Worm (Caenorhabditis elegans) whole organism, young adult: ENCODE data around the gene egrh-1.
A peak's percentile ranks its signal among the peaks of the same experiment; 100 is the strongest.

Experiments
- B0019.2 ChIP-seq: fragments of 200-800 bp; sonication (Bioruptor generic); conservative IDR thresholded peaks from 2 replicates; pipeline ENCODE4 v1.3.6; 2022; ENCODE audit warnings: missing genetic modification reagents, missing genetic modification characterization, missing compliant biosample characterization
- B0261.1 ChIP-seq: sonication (generic microtip); optimal IDR thresholded peaks from 2 replicates; lab custom pipeline; 2016; ENCODE audit warnings: mild to moderate bottlenecking, missing genetic modification characterization, moderate library complexity, missing compliant biosample characterization
- B0336.3 ChIP-seq: fragments of 200-800 bp; sonication (Bioruptor generic); IDR thresholded peaks from 2 replicates; pipeline ENCODE4 v1.3.6; 2022; ENCODE audit warnings: missing genetic modification characterization, missing compliant biosample characterization
- C06A6.2 ChIP-seq: fragments of 200-800 bp; sonication (Bioruptor generic); conservative IDR thresholded peaks from 2 replicates; pipeline ENCODE4 v1.3.6; 2022; ENCODE audit warnings: missing genetic modification characterization, missing compliant biosample characterization
- F39B2.1 ChIP-seq: fragments of 200-800 bp; sonication (Bioruptor generic); IDR thresholded peaks from 2 replicates; pipeline ENCODE4 v1.3.6; 2022; ENCODE audit warnings: missing genetic modification reagents, missing genetic modification characterization, missing compliant biosample characterization
- F57A8.1 ChIP-seq: fragments of 200-800 bp; sonication (Bioruptor generic); optimal IDR thresholded peaks from 2 replicates; lab custom pipeline; 2018; ENCODE audit warnings: mild to moderate bottlenecking, missing genetic modification characterization, moderate library complexity, missing compliant biosample characterization
- K12H6.12 ChIP-seq: fragments of 200-800 bp; sonication (Bioruptor generic); optimal IDR thresholded peaks from 2 replicates; lab custom pipeline; 2018; ENCODE audit warnings: mild to moderate bottlenecking, missing genetic modification characterization, missing compliant biosample characterization
- Y79H2A.3 ChIP-seq: fragments of 200-800 bp; sonication (Bioruptor generic); conservative IDR thresholded peaks from 2 replicates; pipeline ENCODE4 v1.3.6; 2022; ENCODE audit warnings: missing genetic modification reagents, missing genetic modification characterization, missing compliant biosample characterization
- ama-1 ChIP-seq, 3 experiments: fragments of 150-350 bp in 1 of 3; sonication (generic microtip) in 2 of 3; optimal IDR thresholded peaks; 2 replicates each; lab custom pipeline; 2014 to 2018; ENCODE audit warnings: missing biosample characterization in 2 of 3, missing genetic modification characterization in 2 of 3, missing genetic modification reagents in 2 of 3
- aptf-2 ChIP-seq: fragments of 200-800 bp; sonication (Bioruptor generic); conservative IDR thresholded peaks from 2 replicates; pipeline ENCODE4 v1.3.6; 2022; ENCODE audit warnings: missing genetic modification reagents, missing genetic modification characterization, missing compliant biosample characterization
- athp-1 ChIP-seq: sonication (generic microtip); optimal IDR thresholded peaks from 2 replicates; lab custom pipeline; 2017; ENCODE audit warnings: mild to moderate bottlenecking, missing genetic modification characterization, missing compliant biosample characterization
- attf-3 ChIP-seq: fragments of 200-800 bp; sonication (Bioruptor generic); conservative IDR thresholded peaks from 2 replicates; pipeline ENCODE4 v1.3.6; 2022; ENCODE audit warnings: missing genetic modification reagents, missing genetic modification characterization, missing compliant biosample characterization
- bed-2 ChIP-seq: fragments of 200-800 bp; sonication (Bioruptor generic); IDR thresholded peaks from 2 replicates; pipeline ENCODE4 v1.3.6; 2022; ENCODE audit warnings: missing genetic modification reagents, missing genetic modification characterization, missing compliant biosample characterization
- ceh-27 ChIP-seq: fragments of 200-800 bp; sonication (Bioruptor generic); optimal IDR thresholded peaks from 2 replicates; lab custom pipeline; 2018; ENCODE audit warnings: mild to moderate bottlenecking, missing genetic modification characterization, moderate library complexity, missing compliant biosample characterization
- ceh-40 ChIP-seq: fragments of 200-800 bp; sonication (Bioruptor generic); IDR thresholded peaks from 2 replicates; pipeline ENCODE4 v1.3.6; 2022; ENCODE audit warnings: missing genetic modification characterization, missing compliant biosample characterization
- ceh-79 ChIP-seq: sonication (generic microtip); optimal IDR thresholded peaks from 2 replicates; lab custom pipeline; 2017; ENCODE audit warnings: mild to moderate bottlenecking, missing genetic modification characterization, missing compliant biosample characterization
- chd-7 ChIP-seq: sonication (generic microtip); optimal IDR thresholded peaks from 2 replicates; lab custom pipeline; 2016; ENCODE audit warnings: mild to moderate bottlenecking, missing genetic modification characterization, moderate library complexity, missing compliant biosample characterization
- egl-18 ChIP-seq: fragments of 200-800 bp; sonication (Bioruptor generic); IDR thresholded peaks from 2 replicates; pipeline ENCODE4 v1.3.6; 2022; ENCODE audit warnings: missing genetic modification reagents, missing genetic modification characterization, missing compliant biosample characterization
- egl-44 ChIP-seq: fragments of 200-800 bp; sonication (Bioruptor generic); IDR thresholded peaks from 2 replicates; pipeline ENCODE4 v1.3.6; 2022; ENCODE audit warnings: missing genetic modification reagents, missing genetic modification characterization, missing compliant biosample characterization
- fkh-3 ChIP-seq: sonication (generic microtip); optimal IDR thresholded peaks from 2 replicates; lab custom pipeline; 2016; ENCODE audit warnings: mild to moderate bottlenecking, missing genetic modification characterization, missing compliant biosample characterization
- gei-17 ChIP-seq: fragments of 200-800 bp; sonication (Bioruptor generic); optimal IDR thresholded peaks from 2 replicates; lab custom pipeline; 2018; ENCODE audit warnings: mild to moderate bottlenecking, missing genetic modification characterization, missing compliant biosample characterization
- hlh-12 ChIP-seq: sonication (generic microtip); optimal IDR thresholded peaks from 2 replicates; lab custom pipeline; 2016; ENCODE audit warnings: missing genetic modification characterization, missing compliant biosample characterization
- hlh-26 ChIP-seq: fragments of 200-800 bp; sonication (Bioruptor generic); conservative IDR thresholded peaks from 2 replicates; pipeline ENCODE4 v1.3.6; 2022; ENCODE audit warnings: missing genetic modification reagents, missing genetic modification characterization, missing compliant biosample characterization
- hmg-20 ChIP-seq: fragments of 200-800 bp; sonication (Bioruptor generic); IDR thresholded peaks from 2 replicates; pipeline ENCODE4 v1.3.6; 2022; ENCODE audit warnings: missing genetic modification reagents, missing genetic modification characterization, missing compliant biosample characterization
- hrde-1 ChIP-seq: sonication (generic microtip); optimal IDR thresholded peaks from 2 replicates; lab custom pipeline; 2016; ENCODE audit warnings: missing genetic modification characterization, mild to moderate bottlenecking, missing compliant biosample characterization, moderate library complexity, missing genotype, missing genetic modification reagents, borderline replicate concordance
- hsf-1 ChIP-seq: fragments of 200-800 bp; sonication (Bioruptor generic); IDR thresholded peaks from 2 replicates; pipeline ENCODE4 v1.3.6; 2022; ENCODE audit warnings: missing genetic modification reagents, missing genetic modification characterization, missing compliant biosample characterization
- lag-1 ChIP-seq: fragments of 200-800 bp; sonication (Bioruptor generic); IDR thresholded peaks from 2 replicates; pipeline ENCODE4 v1.3.6; 2022; ENCODE audit warnings: missing genetic modification reagents, missing genetic modification characterization, missing compliant biosample characterization
- let-607 ChIP-seq, 2 experiments: fragments of 200-800 bp in 1 of 2; sonication (Bioruptor generic) in 1 of 2; sonication (generic microtip) in 1 of 2; optimal IDR thresholded peaks; 2 replicates each; lab custom pipeline; 2016 to 2018; ENCODE audit warnings: mild to moderate bottlenecking in 2 of 2, missing compliant biosample characterization in 2 of 2, missing genetic modification characterization in 2 of 2, moderate library complexity in 2 of 2, missing genotype in 1 of 2
- lin-54 ChIP-seq: fragments of 200-800 bp; sonication (Bioruptor generic); optimal IDR thresholded peaks from 2 replicates; lab custom pipeline; 2018; ENCODE audit warnings: mild to moderate bottlenecking, missing genetic modification characterization, missing compliant biosample characterization
- lir-1 ChIP-seq: fragments of 200-800 bp; sonication (Bioruptor generic); conservative IDR thresholded peaks from 2 replicates; pipeline ENCODE4 v1.3.6; 2022; ENCODE audit warnings: missing genetic modification reagents, missing genetic modification characterization, missing compliant biosample characterization
- lsy-27 ChIP-seq: sonication (generic microtip); optimal IDR thresholded peaks from 2 replicates; lab custom pipeline; 2017; ENCODE audit warnings: missing genetic modification characterization, mild to moderate bottlenecking, missing compliant biosample characterization, antibody characterized with exemption, missing genotype, borderline replicate concordance; ENCODE audit not compliant: insufficient read depth
- mcd-1 ChIP-seq: fragments of 200-800 bp; sonication (Bioruptor generic); IDR thresholded peaks from 2 replicates; pipeline ENCODE4 v1.3.6; 2022; ENCODE audit warnings: missing genetic modification reagents, missing genetic modification characterization, missing compliant biosample characterization
- mel-28 ChIP-seq: sonication (generic microtip); optimal IDR thresholded peaks from 2 replicates; lab custom pipeline; 2016; ENCODE audit warnings: borderline replicate concordance, mild to moderate bottlenecking, missing genetic modification characterization, missing compliant biosample characterization
- mes-4 ChIP-seq: sonication (generic microtip); optimal IDR thresholded peaks from 2 replicates; lab custom pipeline; 2016; ENCODE audit warnings: missing genotype, missing genetic modification characterization, missing compliant biosample characterization
- nfyb-1 ChIP-seq: fragments of 200-800 bp; sonication (Bioruptor generic); IDR thresholded peaks from 2 replicates; pipeline ENCODE4 v1.3.6; 2022; ENCODE audit warnings: missing genetic modification reagents, missing genetic modification characterization, missing compliant biosample characterization
- nhr-120 ChIP-seq: fragments of 200-800 bp; sonication (Bioruptor generic); IDR thresholded peaks from 2 replicates; pipeline ENCODE4 v1.3.6; 2022; ENCODE audit warnings: missing genetic modification characterization, missing compliant biosample characterization
- nhr-27 ChIP-seq: fragments of 200-800 bp; sonication (Bioruptor generic); optimal IDR thresholded peaks from 2 replicates; lab custom pipeline; 2018; ENCODE audit warnings: mild to moderate bottlenecking, missing genetic modification characterization, moderate library complexity, missing compliant biosample characterization
- pha-4 ChIP-seq: fragments of 150-350 bp; sonication (generic microtip); optimal IDR thresholded peaks from 2 replicates; lab custom pipeline; 2014; ENCODE audit warnings: missing biosample characterization, missing genetic modification reagents, missing genetic modification characterization
- rec-8 ChIP-seq, 2 experiments: sonication (generic microtip); optimal IDR thresholded peaks; 2 replicates each; lab custom pipeline; 2016; ENCODE audit warnings: mild to moderate bottlenecking in 2 of 2, missing genetic modification characterization in 2 of 2, missing genetic modification reagents in 2 of 2, missing genotype in 2 of 2, missing biosample characterization in 1 of 2, missing compliant biosample characterization in 1 of 2, moderate library complexity in 1 of 2
- rpc-1 ChIP-seq, 2 experiments: fragments of 150-350 bp in 1 of 2; sonication (generic microtip) in 1 of 2; optimal IDR thresholded peaks; 2 replicates each; lab custom pipeline; 2014 to 2018; ENCODE audit warnings: missing biosample characterization in 1 of 2, missing genetic modification characterization in 1 of 2, missing genetic modification reagents in 1 of 2, missing genotype in 1 of 2
- sdz-38 ChIP-seq: sonication (generic microtip); optimal IDR thresholded peaks from 2 replicates; lab custom pipeline; 2016; ENCODE audit warnings: missing genotype, missing genetic modification characterization, missing compliant biosample characterization
- sea-2 ChIP-seq: fragments of 200-800 bp; sonication (Bioruptor generic); IDR thresholded peaks from 2 replicates; pipeline ENCODE4 v1.3.6; 2022; ENCODE audit warnings: missing genetic modification characterization, missing compliant biosample characterization
- snpc-1.3 ChIP-seq: sonication (generic microtip); optimal IDR thresholded peaks from 2 replicates; lab custom pipeline; 2017; ENCODE audit warnings: missing genetic modification characterization, mild to moderate bottlenecking, missing compliant biosample characterization, antibody characterized with exemption, moderate library complexity, missing genotype, missing genetic modification reagents; ENCODE audit not compliant: insufficient read depth
- tlf-1 ChIP-seq: fragments of 200-800 bp; sonication (Bioruptor generic); optimal IDR thresholded peaks from 2 replicates; lab custom pipeline; 2018; ENCODE audit warnings: mild to moderate bottlenecking, missing genetic modification characterization, missing compliant biosample characterization
- ztf-22 ChIP-seq: fragments of 200-800 bp; sonication (Bioruptor generic); optimal IDR thresholded peaks from 2 replicates; lab custom pipeline; 2018; ENCODE audit warnings: mild to moderate bottlenecking, missing genetic modification characterization, moderate library complexity, missing compliant biosample characterization

Gene egrh-1

ce11 chrX:14818464-14819259 is 27.1 kb upstream of the egrh-1 start, which contains the start of gene epn-1 (continued):
- no peak for TF ChIP-seq mes-4
- TF ChIP-seq ceh-79 (tag; lab: Kevin White, UChicago) = peak; percentile 87
- peak; percentile 90 for TF ChIP-seq gei-17 (GFP tag; lab: Kevin White, UChicago)
- TF ChIP-seq lag-1 (GFP tag; lab: Robert Waterston, UW) = 0 out of 2 replicates have a peak, but pooled peaks have one; percentile 64
- TF ChIP-seq K12H6.12 (tag; lab: Kevin White, UChicago) = peak; percentile 99
- TF ChIP-seq pha-4 (tag; lab: Kevin White, UChicago) = peak; percentile 4
- peak; percentile 90 for TF ChIP-seq ztf-22 (GFP tag; lab: Kevin White, UChicago)
- no peak for TF ChIP-seq attf-3 (GFP tag; lab: Robert Waterston, UW)
- no peak for TF ChIP-seq rec-8 (tag; optimal IDR thresholded peaks at IDR 0.05; lab: Kevin White, UChicago)
- TF ChIP-seq lin-54 (GFP tag; lab: Kevin White, UChicago) = peak; percentile 75
- no peak for TF ChIP-seq rpc-1 (optimal IDR thresholded peaks at IDR 0.05; lab: Kevin White, UChicago)
- no peak for TF ChIP-seq rpc-1 (tag; optimal IDR thresholded peaks at IDR 0.05; lab: Kevin White, UChicago)
- TF ChIP-seq aptf-2 (GFP tag; lab: Robert Waterston, UW) = peak; percentile 35
- TF ChIP-seq sdz-38 (tag; lab: Kevin White, UChicago) = no peak
- peak; percentile 29 for TF ChIP-seq B0261.1 (tag; lab: Kevin White, UChicago)
- peak; percentile 67 for TF ChIP-seq lsy-27
- TF ChIP-seq hlh-12 = no peak
- TF ChIP-seq ceh-40 (GFP tag; lab: Robert Waterston, UW) = 0 out of 2 replicates have a peak, but pooled peaks have one; percentile 26
- peak; percentile 96 for TF ChIP-seq athp-1 (tag; lab: Kevin White, UChicago)
- TF ChIP-seq nhr-120 = 0 out of 2 replicates have a peak, but pooled peaks have one; percentile 40
- peak; percentile 79; the same call in 1 of the 2 replicates for TF ChIP-seq bed-2 (GFP tag; lab: Robert Waterston, UW)
- TF ChIP-seq B0019.2 (GFP tag; lab: Robert Waterston, UW) = no peak
- TF ChIP-seq tlf-1 (GFP tag; lab: Kevin White, UChicago) = peak; percentile 92
- TF ChIP-seq B0336.3 = peak; percentile 98
- TF ChIP-seq F39B2.1 = peak; percentile 77; the same call in 1 of the 2 replicates
- TF ChIP-seq chd-7 (tag; lab: Kevin White, UChicago) = peak; percentile 99
- no peak for TF ChIP-seq F57A8.1 (GFP tag; lab: Kevin White, UChicago)
- peak; percentile 59; the same call in 1 of the 2 replicates for TF ChIP-seq Y79H2A.3 (GFP tag; lab: Robert Waterston, UW)
- TF ChIP-seq snpc-1.3 (tag; lab: Kevin White, UChicago) = no peak
- no peak for TF ChIP-seq hrde-1
- TF ChIP-seq hsf-1 (GFP tag; lab: Robert Waterston, UW) = 0 out of 2 replicates have a peak, but pooled peaks have one; percentile 55
- peak; percentile 97 for TF ChIP-seq ceh-27
- TF ChIP-seq mel-28 (tag; lab: Kevin White, UChicago) = no peak
- no peak for TF ChIP-seq ama-1 (optimal IDR thresholded peaks at IDR 0.05; lab: Kevin White, UChicago)
- TF ChIP-seq ama-1 (GFP tag; optimal IDR thresholded peaks at IDR 0.05; lab: Kevin White, UChicago) = no peak
- peak; percentile 95 for TF ChIP-seq egl-44 (GFP tag; lab: Robert Waterston, UW)
- TF ChIP-seq hlh-26 (GFP tag; lab: Robert Waterston, UW) = no peak
- peak; percentile 96 for TF ChIP-seq nfyb-1 (GFP tag; lab: Robert Waterston, UW)
- peak; percentile 94 for TF ChIP-seq C06A6.2 (GFP tag; lab: Robert Waterston, UW)
- peak; percentile 71 for TF ChIP-seq nhr-27 (tag; lab: Kevin White, UChicago)
- TF ChIP-seq let-607 (tag; optimal IDR thresholded peaks at IDR 0.05; lab: Kevin White, UChicago) = peak; percentile 86 to 96
- peak; percentile 92 for TF ChIP-seq sea-2 (GFP tag; lab: Robert Waterston, UW)
- TF ChIP-seq fkh-3 (tag; lab: Kevin White, UChicago) = peak; percentile 30
- TF ChIP-seq lir-1 (GFP tag; lab: Robert Waterston, UW) = peak; percentile 99
- TF ChIP-seq hmg-20 = no peak
- peak; percentile 92 for TF ChIP-seq egl-18 (GFP tag; lab: Robert Waterston, UW)
- TF ChIP-seq mcd-1 (GFP tag; lab: Robert Waterston, UW) = peak; percentile 88
